Worm (Caenorhabditis elegans): ENCODE results near the gene mfsd-6.
A peak's percentile ranks its signal among the peaks of the same experiment; 100 is the strongest.

mfsd-6 gene

DNA sequence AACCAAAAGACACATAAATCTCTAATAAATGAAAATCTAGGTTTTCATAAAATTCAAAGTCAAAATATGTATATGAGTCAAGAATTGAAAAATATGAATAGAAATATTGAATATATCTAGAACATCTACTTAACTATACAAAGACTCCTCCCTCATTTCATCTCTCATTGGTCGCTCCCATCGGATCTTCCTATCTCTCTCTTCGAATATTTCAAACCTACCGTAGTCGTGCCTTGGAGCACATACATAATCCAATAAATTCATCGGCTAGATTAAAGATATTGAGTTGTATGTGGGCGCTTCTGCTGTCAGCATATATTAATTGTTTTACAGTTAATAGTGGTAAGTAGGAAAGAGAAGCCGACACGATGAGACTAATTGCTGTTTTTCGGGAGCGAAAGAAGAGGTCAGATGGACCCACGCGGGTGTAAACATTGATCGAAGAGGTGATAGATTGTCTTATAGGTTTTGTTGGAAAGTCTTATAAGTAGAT is 52.2 kb downstream of the mfsd-6 start:
- TF ChIP-seq sox-2 (GFP tag; IDR thresholded peaks at IDR 0.05) (no peak), hlh-8 (tag; optimal IDR thresholded peaks at IDR 0.05) (no peak), unc-55 (GFP tag; optimal IDR thresholded peaks at IDR 0.05) (peak; percentile 51), ceh-19 (GFP tag; optimal IDR thresholded peaks at IDR 0.05) (no peak), eyg-1 (tag; optimal IDR thresholded peaks at IDR 0.05) (no peak), hlh-13 (GFP tag; optimal IDR thresholded peaks at IDR 0.05) (no peak), K02D7.2 (tag; optimal IDR thresholded peaks at IDR 0.05) (no peak), ttx-3 (tag; optimal IDR thresholded peaks at IDR 0.05) (no peak), C08G9.2 (tag; optimal IDR thresholded peaks at IDR 0.05) (no peak), F13H6.1 (tag; optimal IDR thresholded peaks at IDR 0.05) (no peak), ceh-2 (tag; optimal IDR thresholded peaks at IDR 0.05) (no peak), tbx-2 (tag; optimal IDR thresholded peaks at IDR 0.05) (no peak), ama-1 (optimal IDR thresholded peaks at IDR 0.05) (no peak), nfya-1 (tag; optimal IDR thresholded peaks at IDR 0.05) (peak; percentile 47), T23F11.4 (GFP tag; optimal IDR thresholded peaks at IDR 0.05) (no peak)

Measured in whole organism, late embryonic.